Worm (Caenorhabditis elegans) whole organism, L4 larva: ENCODE results near the gene adt-1.

Source experiments
- Y75B8A.6 ChIP-seq: fragments of 200-800 bp; sonication (Bioruptor generic); IDR thresholded peaks from 2 replicates; pipeline ENCODE4 v1.3.6; 2022; ENCODE audit warnings: missing genetic modification reagents, missing genetic modification characterization, missing compliant biosample characterization
- nhr-6 ChIP-seq: fragments of 150-350 bp; optimal IDR thresholded peaks from 2 replicates; lab custom pipeline; 2014; ENCODE audit warnings: missing biosample characterization, missing genetic modification characterization
- skn-1 ChIP-seq: fragments of 150-350 bp; optimal IDR thresholded peaks from 2 replicates; lab custom pipeline; 2014; ENCODE audit warnings: missing biosample characterization, missing genetic modification characterization
- snpc-4 ChIP-seq: fragments of 150-350 bp; optimal IDR thresholded peaks from 2 replicates; lab custom pipeline; 2014; ENCODE audit warnings: missing biosample characterization, missing genetic modification characterization

DNA sequence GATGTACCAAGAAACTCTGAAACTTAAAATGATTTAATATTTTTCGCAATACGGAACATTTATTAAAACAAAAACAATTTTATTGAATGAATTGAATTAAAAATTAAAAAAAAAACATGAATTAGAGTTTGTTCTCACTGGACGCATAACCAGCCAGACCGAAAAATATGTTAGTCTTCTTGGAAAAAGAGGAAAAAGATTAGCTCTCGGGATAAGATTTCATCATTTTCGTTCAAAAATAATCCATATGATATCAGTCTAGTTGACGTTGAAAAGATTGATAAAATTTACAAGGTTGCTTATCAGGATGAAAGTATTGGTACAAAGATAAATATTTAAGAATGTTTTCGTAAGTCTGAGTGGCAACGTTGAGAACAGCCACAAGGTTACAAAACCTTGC, 21.8 kb downstream of the adt-1 start, which contains the start of gene nhr-26:
- TF ChIP-seq Y75B8A.6 (GFP tag; lab: Robert Waterston, UW) (no peak), nhr-6 (no peak), skn-1 (tag; lab: Kevin White, UChicago) (no peak), snpc-4 (no peak)
